1 fruit fly cellular context compared by ENCODE assay signal in genomic region chr3R:9961163-9962072, dm6.
TF ChIP-seq lines count a peak whose summit lies in the region.

No protein-coding gene starts in this region.

TF ChIP-seq in whole organism, prepupa, 60 proteins besides CTCF, POLR2A, EP300 and RAD21 (continued from another document):
- peak; percentile 87 for TF ChIP-seq Hr39 (GFP tag; optimal IDR thresholded peaks at IDR 0.05; lab: Kevin White, UChicago)
- TF ChIP-seq Eip75B (GFP tag; optimal IDR thresholded peaks at IDR 0.05; lab: Kevin White, UChicago), result peak; percentile 90
- peak; percentile 88 for TF ChIP-seq esn (GFP tag; optimal IDR thresholded peaks at IDR 0.05; lab: Kevin White, UChicago)
- peak; percentile 65 for TF ChIP-seq CG34406 (GFP tag; optimal IDR thresholded peaks at IDR 0.05; lab: Kevin White, UChicago)
- TF ChIP-seq Gug (GFP tag; IDR thresholded peaks at IDR 0.05; lab: Robert Waterston, UW), result peak; percentile 82
- TF ChIP-seq CG4318 (GFP tag; optimal IDR thresholded peaks at IDR 0.05; lab: Kevin White, UChicago), result peak; percentile 90
- TF ChIP-seq Eip78C (GFP tag; lab: Kevin White, UChicago), result peak; percentile 97
- TF ChIP-seq Blimp-1 (GFP tag; optimal IDR thresholded peaks at IDR 0.05; lab: Kevin White, UChicago), result peak; percentile 38
- TF ChIP-seq Hr4 (GFP tag; optimal IDR thresholded peaks at IDR 0.05; lab: Kevin White, UChicago), result peak; percentile 94
- TF ChIP-seq CG15336 (GFP tag; IDR thresholded peaks at IDR 0.05; lab: Robert Waterston, UW), result peak; percentile 94
- TF ChIP-seq CG7368 (GFP tag; optimal IDR thresholded peaks at IDR 0.05; lab: Kevin White, UChicago), result peak; percentile 82
- TF ChIP-seq Smox (GFP tag; optimal IDR thresholded peaks at IDR 0.05; lab: Kevin White, UChicago), result peak; percentile 86
- TF ChIP-seq CG3032 (tag; optimal IDR thresholded peaks at IDR 0.05; lab: Kevin White, UChicago), result peak; percentile 84
- TF ChIP-seq Sox15 (GFP tag; optimal IDR thresholded peaks at IDR 0.05; lab: Kevin White, UChicago), result peak; percentile 52
- peak; percentile 87 for TF ChIP-seq acj6 (GFP tag; optimal IDR thresholded peaks at IDR 0.05; lab: Kevin White, UChicago)
- TF ChIP-seq CG8119 (GFP tag; IDR thresholded peaks at IDR 0.05; lab: Robert Waterston, UW), result peak; percentile 95
- TF ChIP-seq CG11294 (GFP tag; IDR thresholded peaks at IDR 0.05; lab: Robert Waterston, UW), result peak; percentile 79
- peak; percentile 82 for TF ChIP-seq Sox102F (GFP tag; optimal IDR thresholded peaks at IDR 0.05; lab: Kevin White, UChicago)
- TF ChIP-seq CG32006 (GFP tag; optimal IDR thresholded peaks at IDR 0.05; lab: Kevin White, UChicago), result peak; percentile 95
- peak; percentile 6 for TF ChIP-seq CG6854 (GFP tag; optimal IDR thresholded peaks at IDR 0.05; lab: Kevin White, UChicago)
- TF ChIP-seq Lpt (GFP tag; optimal IDR thresholded peaks at IDR 0.05; lab: Kevin White, UChicago), result peak; percentile 89
- peak; percentile 51 for TF ChIP-seq CG16779 (tag; optimal IDR thresholded peaks at IDR 0.05; lab: Kevin White, UChicago)
- TF ChIP-seq Ets96B (tag; optimal IDR thresholded peaks at IDR 0.05; lab: Kevin White, UChicago), result peak; percentile 87
- peak; percentile 73 for TF ChIP-seq CG8632 (GFP tag; optimal IDR thresholded peaks at IDR 0.05; lab: Kevin White, UChicago)
- peak; percentile 64 for TF ChIP-seq vri (GFP tag; optimal IDR thresholded peaks at IDR 0.05; lab: Kevin White, UChicago)
- TF ChIP-seq OdsH (GFP tag; optimal IDR thresholded peaks at IDR 0.05; lab: Kevin White, UChicago), result peak; percentile 89
- peak; percentile 88 for TF ChIP-seq CG31627 (GFP tag; optimal IDR thresholded peaks at IDR 0.05; lab: Kevin White, UChicago)
- TF ChIP-seq CG8319 (GFP tag; optimal IDR thresholded peaks at IDR 0.05; lab: Kevin White, UChicago), result peak; percentile 64
- TF ChIP-seq fkh (GFP tag; optimal IDR thresholded peaks at IDR 0.05; lab: Kevin White, UChicago), result no peak
- TF ChIP-seq CG6792 (GFP tag; optimal IDR thresholded peaks at IDR 0.05; lab: Kevin White, UChicago), result peak; percentile 77
- peak; percentile 94 for TF ChIP-seq svp (GFP tag; lab: Kevin White, UChicago)
- TF ChIP-seq CG6276 (GFP tag; optimal IDR thresholded peaks at IDR 0.05; lab: Kevin White, UChicago), result peak; percentile 91
- peak; percentile 76 for TF ChIP-seq CG9139 (GFP tag; optimal IDR thresholded peaks at IDR 0.05; lab: Kevin White, UChicago)
- peak; percentile 84 for TF ChIP-seq CG1621 (tag; optimal IDR thresholded peaks at IDR 0.05; lab: Kevin White, UChicago)
- peak; percentile 86 for TF ChIP-seq CG10669 (GFP tag; optimal IDR thresholded peaks at IDR 0.05; lab: Kevin White, UChicago)
